Fruit fly (Drosophila melanogaster): ENCODE measurements around the gene CG32579.

Gene CG32579

DNA sequence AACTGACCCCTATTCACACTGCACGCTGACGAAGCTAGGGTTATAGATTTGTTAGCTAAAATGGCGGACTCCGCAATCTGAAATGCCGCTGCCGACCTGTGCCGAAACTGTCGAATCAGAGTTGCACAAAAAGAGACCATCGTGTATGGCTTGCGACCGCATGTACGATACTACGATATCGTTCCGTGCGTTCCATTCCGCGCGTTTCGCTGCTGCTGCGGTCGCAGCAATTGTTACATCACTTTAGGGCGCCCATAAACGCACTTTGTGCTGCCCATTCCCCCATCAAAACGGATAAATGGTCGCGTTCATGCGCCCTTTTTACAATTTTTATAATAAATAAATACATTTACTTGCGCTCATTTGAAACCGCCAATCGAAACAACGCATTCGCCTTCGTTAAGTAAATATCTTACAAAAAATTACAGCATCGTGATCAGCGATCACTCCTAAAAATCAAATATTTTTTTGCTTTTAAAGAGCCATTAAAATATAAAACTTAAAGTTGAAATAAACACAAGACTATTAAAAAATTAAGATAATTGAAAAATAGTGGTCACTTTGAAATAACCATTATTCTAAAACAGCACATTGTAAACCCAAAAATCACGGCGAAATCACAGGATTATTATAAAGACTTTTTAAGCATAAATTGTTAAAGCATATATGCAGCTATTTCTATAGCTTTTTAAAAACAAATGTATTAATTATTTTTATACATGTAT, 2.7 kb upstream of the CG32579 start, which contains the start of gene Cyp1 (continued):
- TF ChIP-seq schlank (tag; optimal IDR thresholded peaks at IDR 0.05) (no peak), zfh2 (GFP tag; optimal IDR thresholded peaks at IDR 0.05) (peak; percentile 42), HLH4C (GFP tag; IDR thresholded peaks at IDR 0.05; ENCODE audit: partially characterized antibody) (peak; percentile 68; the same call in 2 of the 3 replicates), phol (tag; optimal IDR thresholded peaks at IDR 0.05) (peak; percentile 92), Ada2b (GFP tag; IDR thresholded peaks at IDR 0.05) (0 out of 2 replicates have a peak, but pooled peaks have one; percentile 31), CG13775 (GFP tag; optimal IDR thresholded peaks at IDR 0.05) (peak; percentile 58), CG32767 (GFP tag; IDR thresholded peaks at IDR 0.05) (no peak; the same call in 1 of the 2 replicates), nau (GFP tag; optimal IDR thresholded peaks at IDR 0.05) (no peak), MBD-R2 (GFP tag; IDR thresholded peaks at IDR 0.05) (peak; percentile 52), CG7928 (GFP tag; optimal IDR thresholded peaks at IDR 0.05) (no peak), Antp (GFP tag; optimal IDR thresholded peaks at IDR 0.05) (peak; percentile 12), Ssrp (tag; optimal IDR thresholded peaks at IDR 0.05) (no peak), cg (GFP tag; optimal IDR thresholded peaks at IDR 0.05) (no peak), Sry-δ (GFP tag; optimal IDR thresholded peaks at IDR 0.05) (peak; percentile 80), pum (GFP tag; optimal IDR thresholded peaks at IDR 0.05) (no peak), ab (GFP tag; optimal IDR thresholded peaks at IDR 0.05) (no peak), nom (GFP tag; optimal IDR thresholded peaks at IDR 0.05) (peak; percentile 66), wor (GFP tag; IDR thresholded peaks at IDR 0.05) (no peak), insv (GFP tag; optimal IDR thresholded peaks at IDR 0.05) (no peak), CG6272 (GFP tag; IDR thresholded peaks at IDR 0.05) (peak; percentile 52; the same call in 1 of the 2 replicates), tx (GFP tag; optimal IDR thresholded peaks at IDR 0.05) (no peak), CG14014 (GFP tag; IDR thresholded peaks at IDR 0.05) (0 out of 2 replicates have a peak, but pooled peaks have one; percentile 22), CG9609 (GFP tag; optimal IDR thresholded peaks at IDR 0.05) (no peak), vvl (GFP tag; IDR thresholded peaks at IDR 0.05) (peak; percentile 55), CG12769 (tag; optimal IDR thresholded peaks at IDR 0.05) (peak; percentile 14), CG6854 (GFP tag; optimal IDR thresholded peaks at IDR 0.05) (no peak), Tbp (GFP tag; optimal IDR thresholded peaks at IDR 0.05) (no peak), repo (GFP tag; optimal IDR thresholded peaks at IDR 0.05) (peak; percentile 6), Deaf1 (tag; optimal IDR thresholded peaks at IDR 0.05) (peak; percentile 63), Neu2 (GFP tag; optimal IDR thresholded peaks at IDR 0.05; ENCODE audit: borderline replicate concordance) (no peak), Six4 (GFP tag; optimal IDR thresholded peaks at IDR 0.05) (no peak), Ets97D (GFP tag; optimal IDR thresholded peaks at IDR 0.05) (peak; percentile 86), inv (GFP tag; IDR thresholded peaks at IDR 0.05; ENCODE audit: partially characterized antibody) (peak; percentile 71; the same call in 1 of the 2 replicates), lilli (GFP tag; optimal IDR thresholded peaks at IDR 0.05) (peak; percentile 49), Vsx1 (GFP tag; optimal IDR thresholded peaks at IDR 0.05) (no peak), gro (GFP tag; optimal IDR thresholded peaks at IDR 0.05) (no peak), sisA (GFP tag; IDR thresholded peaks at IDR 0.05) (peak; percentile 36), ems (GFP tag; optimal IDR thresholded peaks at IDR 0.05) (no peak), dm (GFP tag; optimal IDR thresholded peaks at IDR 0.05) (peak; percentile 81), Atf-2 (GFP tag; optimal IDR thresholded peaks at IDR 0.05) (no peak), CG15479 (GFP tag; optimal IDR thresholded peaks at IDR 0.05) (peak; percentile 74), jigr1 (GFP tag; IDR thresholded peaks at IDR 0.05) (0 out of 3 replicates have a peak, but pooled peaks have one; percentile 40)
